Fruit fly (Drosophila melanogaster) whole organism, embryonic: ENCODE data around the gene CG14442.

Experiments used
- ATbp ChIP-seq: fragments of 200-800 bp; sonication (Bioruptor generic); optimal IDR thresholded peaks from 2 replicates; lab custom pipeline; 2017; ENCODE audit warnings: missing biosample characterization, mild to moderate bottlenecking, missing genetic modification characterization, missing genetic modification reagents
- Abd-B ChIP-seq: fragments of 200-800 bp; sonication (Bioruptor generic); optimal IDR thresholded peaks from 2 replicates; lab custom pipeline; 2018; ENCODE audit warnings: missing biosample characterization, mild to moderate bottlenecking, missing genetic modification characterization, moderate library complexity
- CG11695 ChIP-seq: fragments of 200-800 bp; sonication (Bioruptor generic); IDR thresholded peaks from 3 replicates; pipeline ENCODE4 v1.3.6; 2022; ENCODE audit warnings: missing biosample characterization, missing genetic modification characterization
- CG12942 ChIP-seq: fragments of 200-800 bp; sonication (Bioruptor generic); optimal IDR thresholded peaks from 3 replicates; lab custom pipeline; 2016; ENCODE audit warnings: missing biosample characterization, missing genetic modification characterization
- CG3838 ChIP-seq: fragments of 200-800 bp; sonication (Bioruptor generic); optimal IDR thresholded peaks from 3 replicates; lab custom pipeline; 2016; ENCODE audit warnings: missing biosample characterization, missing genetic modification characterization
- Hr3 ChIP-seq: fragments of 200-800 bp; sonication (Bioruptor generic); optimal IDR thresholded peaks from 3 replicates; lab custom pipeline; 2016; ENCODE audit warnings: missing biosample characterization, missing genetic modification characterization
- Lhr ChIP-seq: fragments of 200-800 bp; sonication (Bioruptor generic); optimal IDR thresholded peaks from 3 replicates; lab custom pipeline; 2017; ENCODE audit warnings: mild to moderate bottlenecking, missing biosample characterization, missing genetic modification reagents, missing genetic modification characterization
- jing ChIP-seq: fragments of 200-800 bp; sonication (Bioruptor generic); optimal IDR thresholded peaks from 2 replicates; lab custom pipeline; 2018; ENCODE audit warnings: missing biosample characterization, mild to moderate bottlenecking, missing genetic modification characterization
- kay ChIP-seq: fragments of 200-800 bp; sonication (Bioruptor generic); optimal IDR thresholded peaks from 2 replicates; lab custom pipeline; 2016; ENCODE audit warnings: missing biosample characterization, missing genetic modification characterization
- zen ChIP-seq: fragments of 200-800 bp; sonication (Bioruptor generic); optimal IDR thresholded peaks from 3 replicates; lab custom pipeline; 2018; ENCODE audit warnings: missing biosample characterization, mild to moderate bottlenecking, missing genetic modification characterization, moderate library complexity

DNA sequence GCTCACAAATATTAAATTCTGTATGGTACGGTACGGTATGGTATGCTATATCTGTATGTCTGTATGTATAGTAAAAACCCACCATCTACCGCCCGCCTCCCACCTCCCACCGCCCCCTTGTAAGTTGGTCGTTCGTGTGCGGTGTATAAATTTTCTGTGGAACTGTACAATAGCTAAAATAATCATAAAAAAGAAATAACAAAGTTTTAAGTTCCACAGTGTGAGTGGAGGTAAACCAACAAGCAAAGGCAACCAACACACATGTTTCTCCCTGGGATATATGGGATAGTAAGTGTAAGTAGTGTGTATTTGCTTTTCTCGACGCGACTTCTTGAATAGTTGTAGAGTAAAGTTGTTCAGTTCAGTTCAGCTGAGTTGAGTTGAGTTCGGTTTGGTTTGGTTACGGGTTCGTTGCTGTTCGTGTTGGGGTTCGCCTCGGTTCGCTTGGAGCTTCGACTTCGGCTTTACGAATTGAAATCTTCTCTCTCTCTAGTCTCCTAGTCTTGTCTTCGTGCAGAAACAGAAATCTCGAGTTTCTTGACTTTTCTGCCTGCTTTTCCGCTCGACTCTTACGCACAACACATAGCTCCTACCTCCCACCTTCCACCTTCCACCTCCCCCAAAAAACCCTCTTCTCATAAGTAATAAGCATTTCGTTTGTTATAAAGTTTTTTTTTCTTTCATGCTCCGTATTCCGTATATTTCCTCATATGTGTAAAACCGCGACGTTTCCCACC, 11.9 kb upstream of the CG14442 start:
- TF ChIP-seq Lhr (GFP tag; lab: Kevin White, UChicago) (no peak), ATbp (GFP tag; lab: Kevin White, UChicago) (peak; percentile 8), jing (GFP tag; lab: Kevin White, UChicago) (no peak), CG12942 (no peak), zen (tag; lab: Kevin White, UChicago) (no peak), CG11695 (no peak), Hr3 (GFP tag; lab: Kevin White, UChicago) (no peak), kay (GFP tag; lab: Kevin White, UChicago) (no peak), CG3838 (no peak), Abd-B (GFP tag; lab: Kevin White, UChicago) (no peak)
